Fruit fly (Drosophila melanogaster) S2 (cell line): Measurements from ENCODE around the gene Dpck.

Experiments
- CG8478 ChIP-seq: fragments of >200 bp; optimal IDR thresholded peaks from 2 replicates; lab custom pipeline; 2018
- CTCF ChIP-seq, 2 experiments: fragments of >200 bp; optimal IDR thresholded peaks; 2 replicates each; lab custom pipeline; 2018

dm6 chr3R:7080157-7080916 is 1.6 kb upstream of the Dpck start, which contains the start of gene Ref1:
- TF ChIP-seq CTCF (optimal IDR thresholded peaks at IDR 0.05; lab: Kevin White, UChicago) (no peak), CG8478 (lab: Kevin White, UChicago) (no peak)
